Worm (Caenorhabditis elegans) whole organism, early embryonic: ENCODE measurements around the gene faah-6.

Source experiments
- B0310.2 ChIP-seq: sonication (generic microtip); optimal IDR thresholded peaks from 2 replicates; lab custom pipeline; 2016; ENCODE audit warnings: mild to moderate bottlenecking, missing genetic modification characterization, missing compliant biosample characterization
- F13C5.2 ChIP-seq: sonication (generic microtip); optimal IDR thresholded peaks from 2 replicates; lab custom pipeline; 2017; ENCODE audit warnings: mild to moderate bottlenecking, missing genetic modification characterization, inconsistent platforms, missing compliant biosample characterization
- aly-1 ChIP-seq: sonication (generic microtip); optimal IDR thresholded peaks from 2 replicates; lab custom pipeline; 2016; ENCODE audit warnings: missing genetic modification characterization, missing compliant biosample characterization
- ama-1 ChIP-seq: fragments of 150-350 bp; optimal IDR thresholded peaks from 2 replicates; lab custom pipeline; 2014
- ceh-13 ChIP-seq: fragments of 200-800 bp; sonication (Bioruptor generic); optimal IDR thresholded peaks from 2 replicates; lab custom pipeline; 2018; ENCODE audit warnings: mild to moderate bottlenecking, missing genetic modification characterization, missing compliant biosample characterization
- ceh-36 ChIP-seq: sonication (generic microtip); optimal IDR thresholded peaks from 2 replicates; lab custom pipeline; 2016; ENCODE audit warnings: missing genetic modification characterization, inconsistent platforms, missing compliant biosample characterization
- ets-7 ChIP-seq: sonication (generic microtip); optimal IDR thresholded peaks from 2 replicates; lab custom pipeline; 2016; ENCODE audit warnings: missing genotype, missing genetic modification characterization, missing compliant biosample characterization
- flt-1 ChIP-seq: fragments of 200-800 bp; sonication (Bioruptor generic); IDR thresholded peaks from 2 replicates; pipeline ENCODE4 v1.3.6; 2022; ENCODE audit warnings: missing genetic modification characterization, missing compliant biosample characterization
- hmbx-1 ChIP-seq: sonication (generic microtip); optimal IDR thresholded peaks from 2 replicates; lab custom pipeline; 2016; ENCODE audit warnings: mild to moderate bottlenecking, missing genetic modification characterization, missing compliant biosample characterization
- hmg-4 ChIP-seq: fragments of 200-800 bp; sonication (Bioruptor generic); optimal IDR thresholded peaks from 2 replicates; lab custom pipeline; 2018; ENCODE audit warnings: mild to moderate bottlenecking, missing genetic modification characterization, missing compliant biosample characterization
- hnd-1 ChIP-seq: sonication (generic microtip); optimal IDR thresholded peaks from 2 replicates; lab custom pipeline; 2016; ENCODE audit warnings: missing genetic modification characterization, missing compliant biosample characterization
- pes-1 ChIP-seq: fragments of 200-800 bp; sonication (Bioruptor generic); IDR thresholded peaks from 2 replicates; pipeline ENCODE4 v1.3.6; 2022; ENCODE audit warnings: missing genetic modification reagents, missing genetic modification characterization, missing compliant biosample characterization
- scrt-1 ChIP-seq: fragments of 200-800 bp; sonication (Bioruptor generic); IDR thresholded peaks from 2 replicates; pipeline ENCODE4 v1.3.6; 2022; ENCODE audit warnings: missing genetic modification characterization, missing compliant biosample characterization
- sea-1 ChIP-seq: fragments of 200-800 bp; sonication (Bioruptor generic); conservative IDR thresholded peaks from 2 replicates; pipeline ENCODE4 v1.3.6; 2022; ENCODE audit warnings: missing genetic modification characterization, missing compliant biosample characterization
- tbx-11 ChIP-seq: fragments of 200-800 bp; sonication (Bioruptor generic); IDR thresholded peaks from 2 replicates; pipeline ENCODE4 v1.3.6; 2022; ENCODE audit warnings: missing genetic modification characterization, missing compliant biosample characterization
- tbx-37 ChIP-seq: fragments of 200-800 bp; sonication (Bioruptor generic); conservative IDR thresholded peaks from 2 replicates; pipeline ENCODE4 v1.3.6; 2022; ENCODE audit warnings: missing genetic modification reagents, missing genetic modification characterization, missing compliant biosample characterization
- tra-4 ChIP-seq: sonication (generic microtip); optimal IDR thresholded peaks from 2 replicates; lab custom pipeline; 2017; ENCODE audit warnings: missing genetic modification characterization, missing compliant biosample characterization

Gene faah-6

ce11 chrIII:11641347-11641746 is 8.9 kb upstream of the faah-6 start:
- TF ChIP-seq tbx-11 = no peak
- no peak for TF ChIP-seq sea-1
- no peak for TF ChIP-seq hmg-4 (GFP tag; lab: Kevin White, UChicago)
- TF ChIP-seq hnd-1 (tag; lab: Kevin White, UChicago) = no peak
- no peak for TF ChIP-seq ceh-36 (tag; lab: Kevin White, UChicago)
- TF ChIP-seq hmbx-1 (tag; lab: Kevin White, UChicago) = no peak
- TF ChIP-seq ceh-13 = no peak
- no peak for TF ChIP-seq scrt-1 (GFP tag; lab: Robert Waterston, UW)
- TF ChIP-seq flt-1 = no peak
- no peak for TF ChIP-seq aly-1
- TF ChIP-seq ama-1 (lab: Kevin White, UChicago) = no peak
- TF ChIP-seq F13C5.2 (tag; lab: Kevin White, UChicago) = no peak
- no peak for TF ChIP-seq tra-4 (tag; lab: Kevin White, UChicago)
- TF ChIP-seq pes-1 (GFP tag; lab: Robert Waterston, UW) = no peak
- TF ChIP-seq tbx-37 (GFP tag; lab: Robert Waterston, UW) = no peak
- no peak for TF ChIP-seq ets-7 (tag; lab: Kevin White, UChicago)
- no peak for TF ChIP-seq B0310.2 (tag; lab: Kevin White, UChicago)

ce11 chrIII:11651430-11651829 is 1.2 kb downstream of the faah-6 start:
- no peak for TF ChIP-seq pes-1 (GFP tag; lab: Robert Waterston, UW)
- TF ChIP-seq ama-1 (lab: Kevin White, UChicago) = no peak
- TF ChIP-seq hmbx-1 (tag; lab: Kevin White, UChicago) = no peak
- no peak for TF ChIP-seq scrt-1 (GFP tag; lab: Robert Waterston, UW)
- TF ChIP-seq flt-1 = no peak
- no peak for TF ChIP-seq tbx-11
- TF ChIP-seq hmg-4 (GFP tag; lab: Kevin White, UChicago) = no peak
- no peak for TF ChIP-seq B0310.2 (tag; lab: Kevin White, UChicago)
- TF ChIP-seq tra-4 (tag; lab: Kevin White, UChicago) = no peak
- TF ChIP-seq ets-7 (tag; lab: Kevin White, UChicago) = no peak
- no peak for TF ChIP-seq aly-1
- no peak for TF ChIP-seq ceh-13
- TF ChIP-seq ceh-36 (tag; lab: Kevin White, UChicago) = no peak
- no peak for TF ChIP-seq F13C5.2 (tag; lab: Kevin White, UChicago)
- no peak for TF ChIP-seq tbx-37 (GFP tag; lab: Robert Waterston, UW)
- TF ChIP-seq sea-1 = no peak
- TF ChIP-seq hnd-1 (tag; lab: Kevin White, UChicago) = no peak

DNA sequence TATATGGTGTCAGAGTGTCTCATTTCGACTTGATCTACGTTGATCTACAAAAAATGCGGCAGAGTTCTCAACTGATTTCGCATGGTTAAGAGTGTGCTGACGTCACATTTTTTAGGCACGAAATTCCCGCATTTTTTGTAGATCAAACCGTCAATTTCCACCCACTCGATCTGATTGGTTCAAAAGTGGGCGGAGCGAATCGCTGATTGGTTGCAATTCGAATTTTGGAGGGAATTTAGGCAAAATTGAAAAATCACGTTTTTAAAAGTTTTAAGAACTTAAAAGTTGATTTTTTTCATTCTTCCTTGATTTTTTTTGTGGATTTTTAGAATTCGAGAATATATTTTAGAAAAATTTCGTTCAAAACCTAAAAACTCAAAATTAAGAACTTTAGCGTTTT is 6.1 kb downstream of the faah-6 start:
- TF ChIP-seq ets-7 (tag; lab: Kevin White, UChicago) (no peak), hnd-1 (tag; lab: Kevin White, UChicago) (no peak), ceh-36 (tag; lab: Kevin White, UChicago) (no peak), ceh-13 (no peak), tbx-11 (no peak), F13C5.2 (tag; lab: Kevin White, UChicago) (no peak), aly-1 (no peak), tra-4 (tag; lab: Kevin White, UChicago) (no peak)

- TF ChIP-seq flt-1 = no peak
- no peak for TF ChIP-seq tbx-11
- no peak for TF ChIP-seq hmg-4 (GFP tag; lab: Kevin White, UChicago)
- TF ChIP-seq ceh-36 (tag; lab: Kevin White, UChicago) = no peak
- no peak for TF ChIP-seq scrt-1 (GFP tag; lab: Robert Waterston, UW)
- no peak for TF ChIP-seq aly-1
- TF ChIP-seq tra-4 (tag; lab: Kevin White, UChicago) = no peak
- no peak for TF ChIP-seq hnd-1 (tag; lab: Kevin White, UChicago)
- no peak for TF ChIP-seq sea-1
- no peak for TF ChIP-seq ceh-13
These were observed 7.0 kb downstream of the faah-6 start, which contains the start of gene crh-1 for ce11 chrIII:11657185-11657817. Gene crh-1, plus strand, starts transcription at chrIII:11657767.

ce11 chrIII:11659804-11660203 is 9.6 kb downstream of the faah-6 start:
- TF ChIP-seq flt-1 = no peak
- TF ChIP-seq tra-4 (tag; lab: Kevin White, UChicago) = no peak
- no peak for TF ChIP-seq tbx-37 (GFP tag; lab: Robert Waterston, UW)
- TF ChIP-seq ceh-13 = no peak
- no peak for TF ChIP-seq pes-1 (GFP tag; lab: Robert Waterston, UW)
- no peak for TF ChIP-seq ets-7 (tag; lab: Kevin White, UChicago)
- no peak for TF ChIP-seq hnd-1 (tag; lab: Kevin White, UChicago)
- no peak for TF ChIP-seq tbx-11
- TF ChIP-seq F13C5.2 (tag; lab: Kevin White, UChicago) = no peak
- TF ChIP-seq sea-1 = no peak
- no peak for TF ChIP-seq ama-1 (lab: Kevin White, UChicago)
- no peak for TF ChIP-seq ceh-36 (tag; lab: Kevin White, UChicago)
- TF ChIP-seq hmbx-1 (tag; lab: Kevin White, UChicago) = no peak
- TF ChIP-seq hmg-4 (GFP tag; lab: Kevin White, UChicago) = no peak
- TF ChIP-seq aly-1 = no peak
- TF ChIP-seq B0310.2 (tag; lab: Kevin White, UChicago) = no peak
- TF ChIP-seq scrt-1 (GFP tag; lab: Robert Waterston, UW) = no peak

ce11 chrIII:11660736-11661135 is 10.5 kb downstream of the faah-6 start:
- TF ChIP-seq pes-1 (GFP tag; lab: Robert Waterston, UW) = no peak
- no peak for TF ChIP-seq aly-1
- TF ChIP-seq sea-1 = no peak
- no peak for TF ChIP-seq ceh-13
- TF ChIP-seq hnd-1 (tag; lab: Kevin White, UChicago) = no peak
- TF ChIP-seq ceh-36 (tag; lab: Kevin White, UChicago) = no peak
- TF ChIP-seq flt-1 = no peak
- TF ChIP-seq ama-1 (lab: Kevin White, UChicago) = no peak

ce11 chrIII:11663400-11663799 is 13.1 kb downstream of the faah-6 start:
- TF ChIP-seq tra-4 (tag; lab: Kevin White, UChicago) (no peak), flt-1 (no peak), pes-1 (GFP tag; lab: Robert Waterston, UW) (no peak), tbx-37 (GFP tag; lab: Robert Waterston, UW) (no peak), sea-1 (no peak), hmbx-1 (tag; lab: Kevin White, UChicago) (no peak), B0310.2 (tag; lab: Kevin White, UChicago) (no peak), ceh-13 (no peak), scrt-1 (GFP tag; lab: Robert Waterston, UW) (no peak), ets-7 (tag; lab: Kevin White, UChicago) (no peak)
